Worm (Caenorhabditis elegans): ENCODE results near the gene pmk-1.

DNA sequence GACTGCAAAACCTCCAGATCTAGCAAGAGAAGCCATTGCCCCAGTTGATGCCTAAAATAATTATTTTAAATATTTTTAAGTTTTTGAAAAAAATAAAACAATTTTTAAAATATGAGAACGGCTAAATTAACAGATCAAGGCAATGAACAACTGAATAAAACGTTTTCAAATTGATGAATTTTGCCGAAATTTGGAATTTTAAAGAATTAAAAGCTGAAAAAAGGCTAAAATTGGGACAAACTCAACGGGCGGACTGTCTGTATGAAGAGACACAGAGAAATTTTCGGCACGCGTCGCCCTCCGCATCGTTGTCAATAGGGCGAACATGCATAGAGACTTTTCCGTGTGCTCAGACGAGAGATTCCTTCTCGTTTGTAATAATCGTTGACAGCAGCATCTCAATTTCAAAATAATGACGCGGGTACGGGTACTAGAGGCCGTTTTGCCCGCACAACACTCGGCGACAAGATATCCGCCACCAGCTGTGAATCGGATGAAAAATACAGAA lies 12.5 kb upstream of the pmk-1 start, which contains the start of the genes isp-1 and islo-1:
- TF ChIP-seq sox-2 (GFP tag; IDR thresholded peaks at IDR 0.05) = no peak
- no peak for TF ChIP-seq lin-11 (tag; optimal IDR thresholded peaks at IDR 0.05)
- no peak for TF ChIP-seq pag-3 (tag; optimal IDR thresholded peaks at IDR 0.05; ENCODE audit: borderline replicate concordance)
- no peak for TF ChIP-seq pros-1 (tag; optimal IDR thresholded peaks at IDR 0.05)
- TF ChIP-seq dmd-4 (tag; optimal IDR thresholded peaks at IDR 0.05; ENCODE audit: borderline replicate concordance) = no peak
- no peak for TF ChIP-seq ahr-1 (tag; optimal IDR thresholded peaks at IDR 0.05)
- TF ChIP-seq hlh-30 (tag; optimal IDR thresholded peaks at IDR 0.05; ENCODE audit: insufficient read depth) = peak; percentile 41
- no peak for TF ChIP-seq Y22D7AL.16 (tag; optimal IDR thresholded peaks at IDR 0.05)
- TF ChIP-seq ceh-14 (tag; optimal IDR thresholded peaks at IDR 0.05) = no peak
- no peak for TF ChIP-seq pqm-1 (tag; optimal IDR thresholded peaks at IDR 0.05)
- no peak for TF ChIP-seq fkh-10 (GFP tag; optimal IDR thresholded peaks at IDR 0.05)
- TF ChIP-seq lim-6 (tag; optimal IDR thresholded peaks at IDR 0.05) = no peak
